Worm (Caenorhabditis elegans) whole organism, mixed stage, embryonic: ENCODE measurements around the gene T16H12.3.

Experiments used
- M03D4.4 ChIP-seq: sonication (generic microtip); optimal IDR thresholded peaks from 2 replicates; lab custom pipeline; 2017; ENCODE audit warnings: mild to moderate bottlenecking, missing genetic modification characterization, missing compliant biosample characterization
- ceh-43 ChIP-seq: fragments of 200-800 bp; sonication (Bioruptor generic); optimal IDR thresholded peaks from 2 replicates; lab custom pipeline; 2018; ENCODE audit warnings: mild to moderate bottlenecking, missing genetic modification characterization, moderate library complexity, missing compliant biosample characterization
- ceh-83 ChIP-seq: fragments of 200-800 bp; sonication (Bioruptor generic); optimal IDR thresholded peaks from 2 replicates; lab custom pipeline; 2018; ENCODE audit warnings: mild to moderate bottlenecking, missing genetic modification characterization, missing compliant biosample characterization
- ces-1 ChIP-seq: fragments of 150-350 bp; optimal IDR thresholded peaks from 2 replicates; lab custom pipeline; 2014; ENCODE audit warnings: missing biosample characterization, missing genetic modification reagents, missing genetic modification characterization
- cnd-1 ChIP-seq: fragments of 200-800 bp; sonication (Bioruptor generic); optimal IDR thresholded peaks from 2 replicates; lab custom pipeline; 2018; ENCODE audit warnings: mild to moderate bottlenecking, missing genetic modification characterization, missing compliant biosample characterization
- drap-1 ChIP-seq: fragments of 200-800 bp; sonication (Bioruptor generic); optimal IDR thresholded peaks from 3 replicates; lab custom pipeline; 2018; ENCODE audit warnings: mild to moderate bottlenecking, missing genetic modification characterization, missing compliant biosample characterization
- elt-3 ChIP-seq: fragments of 150-350 bp; optimal IDR thresholded peaks from 2 replicates; lab custom pipeline; 2014; ENCODE audit warnings: missing biosample characterization, missing genetic modification characterization
- ham-2 ChIP-seq: fragments of 200-800 bp; sonication (Bioruptor generic); optimal IDR thresholded peaks from 2 replicates; lab custom pipeline; 2018; ENCODE audit warnings: mild to moderate bottlenecking, missing genetic modification characterization, missing compliant biosample characterization
- lin-13 ChIP-seq: fragments of 150-350 bp; optimal IDR thresholded peaks from 2 replicates; lab custom pipeline; 2014; ENCODE audit warnings: missing biosample characterization, missing genetic modification characterization
- lin-32 ChIP-seq: fragments of 200-800 bp; sonication (Bioruptor generic); optimal IDR thresholded peaks from 2 replicates; lab custom pipeline; 2018; ENCODE audit warnings: mild to moderate bottlenecking, missing genetic modification characterization, missing compliant biosample characterization
- lsy-2 ChIP-seq: fragments of 150-350 bp; optimal IDR thresholded peaks from 2 replicates; lab custom pipeline; 2014; ENCODE audit warnings: missing biosample characterization, missing genetic modification characterization
- mls-2 ChIP-seq: sonication (generic microtip); optimal IDR thresholded peaks from 2 replicates; lab custom pipeline; 2016; ENCODE audit warnings: mild to moderate bottlenecking, missing genetic modification characterization, moderate library complexity, missing compliant biosample characterization
- nhr-2 ChIP-seq: fragments of 150-350 bp; optimal IDR thresholded peaks from 2 replicates; lab custom pipeline; 2014; ENCODE audit warnings: missing biosample characterization, missing genetic modification characterization
- nhr-237 ChIP-seq: fragments of 150-350 bp; optimal IDR thresholded peaks from 2 replicates; lab custom pipeline; 2014; ENCODE audit warnings: missing biosample characterization, missing genetic modification characterization
- nhr-28 ChIP-seq: fragments of 150-350 bp; optimal IDR thresholded peaks from 2 replicates; lab custom pipeline; 2014; ENCODE audit warnings: missing biosample characterization, missing genetic modification characterization
- pha-4 ChIP-seq: fragments of 150-350 bp; optimal IDR thresholded peaks from 2 replicates; lab custom pipeline; 2018; ENCODE audit warnings: missing biosample characterization, missing genetic modification reagents, missing genetic modification characterization
- snpc-4 ChIP-seq: fragments of 150-350 bp; optimal IDR thresholded peaks from 2 replicates; lab custom pipeline; 2014; ENCODE audit warnings: missing biosample characterization, missing genetic modification characterization
- tbx-8 ChIP-seq: fragments of 200-800 bp; sonication (Bioruptor generic); optimal IDR thresholded peaks from 2 replicates; lab custom pipeline; 2018; ENCODE audit warnings: mild to moderate bottlenecking, missing genetic modification characterization, moderate library complexity, missing compliant biosample characterization
- unc-120 ChIP-seq: sonication (generic microtip); optimal IDR thresholded peaks from 2 replicates; lab custom pipeline; 2017; ENCODE audit warnings: missing genetic modification characterization, missing compliant biosample characterization; ENCODE audit not compliant: poor library complexity, severe bottlenecking
- unc-39 ChIP-seq: fragments of 150-350 bp; optimal IDR thresholded peaks from 2 replicates; lab custom pipeline; 2014; ENCODE audit warnings: missing biosample characterization, missing genetic modification characterization
- zip-8 ChIP-seq: fragments of 150-350 bp; optimal IDR thresholded peaks from 2 replicates; lab custom pipeline; 2014; ENCODE audit warnings: missing biosample characterization, missing genetic modification characterization

The T16H12.3 gene

ce11 chrIII:10035783-10036182 lies 47.3 kb downstream of the T16H12.3 start, which contains the start of gene xbx-3:
Gene xbx-3, plus strand, starts transcription at chrIII:10035945.
- TF ChIP-seq lsy-2 (tag; lab: Kevin White, UChicago) (no peak), M03D4.4 (no peak), unc-120 (tag; lab: Kevin White, UChicago) (no peak), unc-39 (tag; lab: Kevin White, UChicago) (no peak), ceh-43 (GFP tag; lab: Kevin White, UChicago) (no peak), cnd-1 (tag; lab: Kevin White, UChicago) (no peak), ceh-83 (no peak), nhr-2 (tag; lab: Kevin White, UChicago) (no peak), ham-2 (no peak)

- TF ChIP-seq nhr-237, result no peak
- TF ChIP-seq nhr-28 (tag; lab: Kevin White, UChicago), result no peak
- no peak for TF ChIP-seq zip-8 (tag; lab: Kevin White, UChicago)
- TF ChIP-seq ham-2, result no peak
- no peak for TF ChIP-seq drap-1 (GFP tag; lab: Kevin White, UChicago)
- no peak for TF ChIP-seq snpc-4
- TF ChIP-seq elt-3, result no peak
- TF ChIP-seq lin-32, result no peak
- no peak for TF ChIP-seq pha-4
- no peak for TF ChIP-seq mls-2 (tag; lab: Kevin White, UChicago)
- no peak for TF ChIP-seq ces-1
- TF ChIP-seq lin-13, result no peak
- TF ChIP-seq ceh-83, result no peak
- TF ChIP-seq tbx-8 (GFP tag; lab: Kevin White, UChicago), result no peak
These were observed 49.2 kb downstream of the T16H12.3 start, which contains the start of gene M04D8.8 for ce11 chrIII:10033881-10034280. Gene M04D8.8, plus strand, starts transcription at chrIII:10034181.

- TF ChIP-seq zip-8 (tag; lab: Kevin White, UChicago) (no peak), M03D4.4 (no peak)
- TF ChIP-seq, all 35 proteins: peak for 0
These were observed 49.9 kb downstream of the T16H12.3 start, which contains the start of gene M04D8.5 for ce11 chrIII:10033213-10033612. Gene M04D8.5, minus strand, starts transcription at chrIII:10033313.
